Worm (Caenorhabditis elegans): Measurements from ENCODE around the gene rps-9.

The rps-9 gene

DNA sequence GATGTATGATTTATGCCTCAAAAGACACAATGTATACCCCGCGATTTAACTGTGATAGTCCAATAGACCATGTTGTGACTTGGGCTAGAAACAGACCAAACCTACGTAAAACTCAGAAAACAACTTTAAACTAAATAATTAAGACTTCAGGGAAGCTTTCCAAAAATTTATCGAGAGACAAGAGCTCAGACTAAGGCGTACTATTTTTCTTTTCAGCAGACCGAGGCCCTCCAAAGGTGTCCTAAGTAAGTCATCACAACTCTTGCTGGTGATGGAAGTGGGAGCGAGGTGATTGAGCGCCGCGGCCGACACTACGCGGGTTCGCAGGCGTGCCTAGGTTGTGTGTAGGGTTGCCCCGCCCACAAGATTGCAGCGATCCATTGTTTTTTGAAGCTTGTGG is 40.9 kb upstream of the rps-9 start (continued):
- TF ChIP-seq F13H6.1 (tag; optimal IDR thresholded peaks at IDR 0.05) (peak; percentile 75), nhr-6 (tag; optimal IDR thresholded peaks at IDR 0.05) (no peak), ceh-16 (tag; optimal IDR thresholded peaks at IDR 0.05) (peak; percentile 49), R02D3.7 (tag; optimal IDR thresholded peaks at IDR 0.05) (peak; percentile 22), aly-2 (tag; optimal IDR thresholded peaks at IDR 0.05) (no peak), sma-3 (GFP tag; optimal IDR thresholded peaks at IDR 0.05) (peak; percentile 89), zag-1 (tag; optimal IDR thresholded peaks at IDR 0.05) (no peak), sma-9 (GFP tag; optimal IDR thresholded peaks at IDR 0.05) (peak; percentile 85), sma-9 (tag; optimal IDR thresholded peaks at IDR 0.05) (no peak), ceh-82 (tag; optimal IDR thresholded peaks at IDR 0.05) (no peak)

DNA sequence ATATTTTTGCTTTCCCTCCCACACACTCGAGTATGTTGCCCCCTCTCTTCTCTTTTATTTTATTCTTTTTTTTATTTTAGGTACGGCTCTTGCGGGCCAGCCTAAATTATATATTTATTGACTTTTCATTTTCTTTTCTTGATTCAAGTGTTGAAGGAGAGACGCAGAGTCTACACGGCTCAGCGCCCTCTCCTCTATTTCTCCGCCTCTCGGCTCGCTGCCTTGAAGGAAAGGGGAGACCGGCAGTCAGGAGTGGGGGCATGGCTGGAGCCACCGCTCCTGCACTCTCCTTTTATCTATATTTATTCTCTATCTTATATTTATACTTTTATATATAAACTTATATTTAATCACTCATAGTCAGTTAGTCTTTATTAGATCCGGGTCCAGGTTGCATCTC is 40.3 kb upstream of the rps-9 start:
- TF ChIP-seq elt-1 (tag; optimal IDR thresholded peaks at IDR 0.05) (no peak), unc-55 (GFP tag; optimal IDR thresholded peaks at IDR 0.05) (peak; percentile 22)

DNA sequence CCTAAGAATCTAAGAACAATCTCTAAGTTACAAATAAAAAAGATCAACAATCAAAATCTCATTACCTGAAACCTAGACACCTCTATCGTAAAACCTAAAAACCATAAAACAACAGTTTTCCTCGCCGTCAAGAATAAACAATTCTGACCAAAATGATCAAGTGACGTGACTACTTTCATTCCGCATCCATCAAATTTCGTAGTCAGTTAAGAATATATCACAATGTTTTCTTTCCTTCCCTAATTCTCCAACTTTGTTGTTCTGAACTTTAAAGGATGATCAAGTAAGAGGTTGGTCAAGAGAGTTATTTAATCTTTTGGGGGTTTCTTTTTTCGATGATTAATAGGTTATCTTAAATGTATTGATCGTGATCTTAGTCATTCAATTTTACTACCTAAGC is 37.1 kb upstream of the rps-9 start:
- TF ChIP-seq unc-39 (tag; optimal IDR thresholded peaks at IDR 0.05) = no peak
- peak; percentile 20 for TF ChIP-seq sma-9 (GFP tag; optimal IDR thresholded peaks at IDR 0.05)
- TF ChIP-seq sma-9 (tag; optimal IDR thresholded peaks at IDR 0.05) = no peak
- peak; percentile 55 for TF ChIP-seq sma-3 (GFP tag; optimal IDR thresholded peaks at IDR 0.05)

DNA sequence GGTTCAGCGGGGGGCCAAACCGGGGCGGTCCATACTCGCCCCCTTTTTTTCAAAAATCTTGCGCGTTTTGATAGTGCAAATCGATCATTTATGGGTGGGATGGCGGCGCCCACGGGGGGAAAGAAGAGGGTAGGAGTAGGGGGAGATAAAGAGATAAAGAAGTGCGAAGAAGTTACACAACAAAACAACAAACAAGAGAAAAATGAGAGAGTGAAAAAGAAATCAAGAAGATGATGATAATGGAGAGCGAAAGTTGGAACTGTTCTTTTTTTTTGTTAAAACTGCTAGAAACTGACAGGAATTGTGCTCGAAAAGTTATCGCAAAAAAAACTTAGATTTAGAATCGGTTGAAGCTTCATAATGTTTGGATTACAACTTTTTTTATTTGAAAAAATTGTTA is 36.2 kb upstream of the rps-9 start, which contains the start of gene ptr-13:
Gene ptr-13, minus strand, starts transcription at position 92 of the 400 bp plus-strand sequence.
- TF ChIP-seq blmp-1 (tag; optimal IDR thresholded peaks at IDR 0.05; ENCODE audit: insufficient read depth) (peak; percentile 69), F13H6.1 (tag; optimal IDR thresholded peaks at IDR 0.05) (no peak)

DNA sequence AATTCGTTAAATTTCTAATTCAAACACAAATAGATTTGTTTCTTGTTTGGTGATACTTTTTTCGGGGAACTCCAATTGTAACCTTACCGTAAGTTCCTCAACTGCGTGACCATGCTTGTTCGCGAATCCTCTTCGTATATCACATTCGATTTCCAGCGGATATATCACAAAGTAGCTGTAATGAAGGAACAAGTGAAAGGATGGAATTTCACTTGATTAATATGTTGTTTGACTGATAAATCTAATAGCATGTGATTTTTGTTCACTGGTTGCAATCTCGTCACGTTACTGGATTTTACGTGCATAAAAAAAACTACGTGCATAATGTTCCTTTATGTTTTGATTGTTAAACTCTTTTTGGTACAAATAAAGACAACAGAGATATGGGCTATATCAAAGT is 35.5 kb upstream of the rps-9 start:
- TF ChIP-seq blmp-1 (tag; optimal IDR thresholded peaks at IDR 0.05; ENCODE audit: insufficient read depth) = peak; percentile 68
- TF ChIP-seq sma-9 (GFP tag; optimal IDR thresholded peaks at IDR 0.05) = no peak
- no peak for TF ChIP-seq sma-9 (tag; optimal IDR thresholded peaks at IDR 0.05)

DNA sequence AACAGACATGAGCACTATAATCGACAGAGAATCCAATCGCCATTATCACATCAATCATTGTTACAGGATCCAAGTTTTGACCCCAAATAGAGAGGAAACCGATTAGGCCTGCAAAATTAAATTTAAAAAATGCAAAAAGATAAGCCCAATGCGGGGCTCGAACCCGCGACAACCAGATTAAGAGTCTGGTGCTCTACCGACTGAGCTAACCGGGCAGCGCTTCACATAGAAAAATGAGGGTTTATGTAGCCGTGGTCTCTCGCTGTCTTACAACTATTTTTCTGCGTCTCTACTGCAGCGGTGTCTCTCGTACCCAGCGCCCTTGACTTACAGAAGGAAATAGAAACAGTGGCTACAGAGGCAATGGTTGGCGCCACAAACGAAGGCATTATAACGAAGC is 31.5 kb upstream of the rps-9 start:
- TF ChIP-seq aly-2 (tag; optimal IDR thresholded peaks at IDR 0.05) (no peak), mbf-1 (tag; optimal IDR thresholded peaks at IDR 0.05) (no peak), ceh-16 (tag; optimal IDR thresholded peaks at IDR 0.05) (no peak), unc-55 (GFP tag; optimal IDR thresholded peaks at IDR 0.05) (peak; percentile 27), F13H6.1 (tag; optimal IDR thresholded peaks at IDR 0.05) (no peak), nhr-12 (tag; optimal IDR thresholded peaks at IDR 0.05) (no peak), lsy-2 (tag; optimal IDR thresholded peaks at IDR 0.05) (peak; percentile 45 to 49), unc-62 (GFP tag; optimal IDR thresholded peaks at IDR 0.05) (no peak), dmd-4 (tag; optimal IDR thresholded peaks at IDR 0.05) (no peak), blmp-1 (tag; optimal IDR thresholded peaks at IDR 0.05; ENCODE audit: insufficient read depth) (no peak), lin-13 (GFP tag; optimal IDR thresholded peaks at IDR 0.05) (peak; percentile 30), elt-1 (tag; optimal IDR thresholded peaks at IDR 0.05) (no peak), nhr-237 (tag; optimal IDR thresholded peaks at IDR 0.05) (no peak), snpc-4 (tag; optimal IDR thresholded peaks at IDR 0.05) (peak; percentile 58), gmeb-1 (tag; optimal IDR thresholded peaks at IDR 0.05) (peak; percentile 57), ztf-4 (tag; optimal IDR thresholded peaks at IDR 0.05) (no peak), lin-11 (tag; optimal IDR thresholded peaks at IDR 0.05) (peak; percentile 45), egl-27 (tag; optimal IDR thresholded peaks at IDR 0.05) (no peak), ZK546.5 (tag; optimal IDR thresholded peaks at IDR 0.05) (no peak), ztf-1 (GFP tag; conservative IDR thresholded peaks at IDR 0.05) (no peak), nhr-129 (tag; optimal IDR thresholded peaks at IDR 0.05) (peak; percentile 67), nhr-6 (tag; optimal IDR thresholded peaks at IDR 0.05) (no peak), fos-1 (tag; optimal IDR thresholded peaks at IDR 0.05) (peak; percentile 38), ceh-82 (tag; optimal IDR thresholded peaks at IDR 0.05) (no peak), ama-1 (optimal IDR thresholded peaks at IDR 0.05) (no peak), peb-1 (tag; optimal IDR thresholded peaks at IDR 0.05) (no peak), nhr-21 (tag; optimal IDR thresholded peaks at IDR 0.05) (peak; percentile 8), alr-1 (tag; optimal IDR thresholded peaks at IDR 0.05) (no peak), mdl-1 (tag; optimal IDR thresholded peaks at IDR 0.05) (no peak), mab-5 (tag; optimal IDR thresholded peaks at IDR 0.05) (no peak), C34F6.9 (tag; optimal IDR thresholded peaks at IDR 0.05) (peak; percentile 28), crh-2 (tag; optimal IDR thresholded peaks at IDR 0.05) (peak; percentile 31), Y55F3AM.14 (GFP tag; optimal IDR thresholded peaks at IDR 0.05) (no peak), sma-9 (GFP tag; optimal IDR thresholded peaks at IDR 0.05) (no peak), sma-9 (tag; optimal IDR thresholded peaks at IDR 0.05) (no peak), zag-1 (tag; optimal IDR thresholded peaks at IDR 0.05) (no peak), unc-39 (tag; optimal IDR thresholded peaks at IDR 0.05) (no peak), nhr-23 (tag; optimal IDR thresholded peaks at IDR 0.05) (no peak), nhr-11 (tag; optimal IDR thresholded peaks at IDR 0.05) (no peak), nhr-10 (tag; optimal IDR thresholded peaks at IDR 0.05) (no peak), R02D3.7 (tag; optimal IDR thresholded peaks at IDR 0.05) (no peak)

Data from whole organism, L2 larva.